Worm (Caenorhabditis elegans) whole organism, young adult: Measurements from ENCODE around the gene C17H12.6.

ENCODE experiments used
- B0019.2 ChIP-seq: fragments of 200-800 bp; sonication (Bioruptor generic); conservative IDR thresholded peaks from 2 replicates; pipeline ENCODE4 v1.3.6; 2022; ENCODE audit warnings: missing genetic modification reagents, missing genetic modification characterization, missing compliant biosample characterization
- B0261.1 ChIP-seq: sonication (generic microtip); optimal IDR thresholded peaks from 2 replicates; lab custom pipeline; 2016; ENCODE audit warnings: mild to moderate bottlenecking, missing genetic modification characterization, moderate library complexity, missing compliant biosample characterization
- F33H1.4 ChIP-seq: fragments of 200-800 bp; sonication (Bioruptor generic); IDR thresholded peaks from 2 replicates; pipeline ENCODE4 v1.3.6; 2022; ENCODE audit warnings: missing genetic modification reagents, missing genetic modification characterization, missing compliant biosample characterization
- ama-1 ChIP-seq, 3 experiments: fragments of 150-350 bp in 1 of 3; sonication (generic microtip) in 2 of 3; optimal IDR thresholded peaks; 2 replicates each; lab custom pipeline; 2014 to 2018; ENCODE audit warnings: missing biosample characterization in 2 of 3, missing genetic modification characterization in 2 of 3, missing genetic modification reagents in 2 of 3
- efl-1 ChIP-seq: fragments of 150-350 bp; optimal IDR thresholded peaks from 2 replicates; lab custom pipeline; 2014; ENCODE audit warnings: missing biosample characterization, missing genetic modification reagents, missing genetic modification characterization
- mes-4 ChIP-seq: sonication (generic microtip); optimal IDR thresholded peaks from 2 replicates; lab custom pipeline; 2016; ENCODE audit warnings: missing genotype, missing genetic modification characterization, missing compliant biosample characterization
- pha-4 ChIP-seq: fragments of 150-350 bp; sonication (generic microtip); optimal IDR thresholded peaks from 2 replicates; lab custom pipeline; 2014; ENCODE audit warnings: missing biosample characterization, missing genetic modification reagents, missing genetic modification characterization
- repo-1 ChIP-seq: sonication (generic microtip); optimal IDR thresholded peaks from 2 replicates; lab custom pipeline; 2017; ENCODE audit warnings: mild to moderate bottlenecking, missing genetic modification characterization, missing compliant biosample characterization
- snpc-1.1 ChIP-seq: sonication (generic microtip); optimal IDR thresholded peaks from 2 replicates; lab custom pipeline; 2017; ENCODE audit warnings: missing genetic modification characterization, mild to moderate bottlenecking, missing compliant biosample characterization, antibody characterized with exemption, moderate library complexity, missing genotype, missing genetic modification reagents; ENCODE audit not compliant: insufficient read depth
- snpc-1.3 ChIP-seq: sonication (generic microtip); optimal IDR thresholded peaks from 2 replicates; lab custom pipeline; 2017; ENCODE audit warnings: missing genetic modification characterization, mild to moderate bottlenecking, missing compliant biosample characterization, antibody characterized with exemption, moderate library complexity, missing genotype, missing genetic modification reagents; ENCODE audit not compliant: insufficient read depth
- snpc-4 ChIP-seq, 5 experiments: fragments of 150-350 bp in 1 of 5; sonication (generic microtip) in 4 of 5; optimal IDR thresholded peaks; 2 replicates each; lab custom pipeline; 2014 to 2018; ENCODE audit warnings: missing genetic modification characterization in 5 of 5, missing biosample characterization in 3 of 5, antibody characterized with exemption in 2 of 5, mild to moderate bottlenecking in 2 of 5, missing compliant biosample characterization in 2 of 5, missing genotype in 2 of 5, moderate library complexity in 2 of 5, missing genetic modification reagents in 1 of 5
- ztf-22 ChIP-seq: fragments of 200-800 bp; sonication (Bioruptor generic); optimal IDR thresholded peaks from 2 replicates; lab custom pipeline; 2018; ENCODE audit warnings: mild to moderate bottlenecking, missing genetic modification characterization, moderate library complexity, missing compliant biosample characterization

DNA sequence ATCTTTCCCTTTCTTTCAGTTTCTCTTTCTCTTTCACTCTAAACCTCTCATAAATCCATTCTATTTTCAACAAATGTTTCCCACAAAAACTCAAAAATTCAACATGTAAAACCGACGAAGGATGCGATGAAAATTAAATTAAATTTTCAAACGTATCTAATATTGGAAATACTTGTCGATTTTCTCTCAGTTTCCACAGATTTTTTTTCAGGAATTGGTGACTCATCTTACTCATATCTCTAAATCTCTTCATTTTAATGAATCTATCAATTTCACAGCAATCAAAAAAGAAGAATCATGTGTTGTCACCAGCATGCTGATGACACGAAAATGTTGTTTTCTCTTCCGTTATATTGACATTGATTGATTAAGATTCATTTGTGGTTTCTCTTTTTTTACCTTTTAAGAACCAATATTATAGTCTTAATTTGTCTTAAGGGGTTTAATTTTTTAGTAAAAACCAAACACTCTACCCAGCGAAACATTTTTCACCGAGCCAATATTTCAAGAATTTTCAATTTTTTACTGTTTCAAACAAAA, 18.4 kb downstream of the C17H12.6 start:
- TF ChIP-seq pha-4 (tag; lab: Kevin White, UChicago) = no peak
- TF ChIP-seq ama-1 (optimal IDR thresholded peaks at IDR 0.05; lab: Kevin White, UChicago) = no peak
- TF ChIP-seq ama-1 (GFP tag; optimal IDR thresholded peaks at IDR 0.05; lab: Kevin White, UChicago) = no peak
- no peak for TF ChIP-seq F33H1.4 (GFP tag; lab: Robert Waterston, UW)
- TF ChIP-seq efl-1 (GFP tag; lab: Kevin White, UChicago) = no peak
- TF ChIP-seq mes-4 = no peak
- no peak for TF ChIP-seq snpc-4 (GFP tag; optimal IDR thresholded peaks at IDR 0.05; lab: Kevin White, UChicago)
- no peak for TF ChIP-seq snpc-4 (tag; optimal IDR thresholded peaks at IDR 0.05; lab: Kevin White, UChicago)
- TF ChIP-seq ztf-22 (GFP tag; lab: Kevin White, UChicago) = no peak
- no peak for TF ChIP-seq snpc-1.3 (tag; lab: Kevin White, UChicago)
- TF ChIP-seq B0019.2 (GFP tag; lab: Robert Waterston, UW) = no peak
- TF ChIP-seq repo-1 (tag; lab: Kevin White, UChicago) = no peak
- TF ChIP-seq B0261.1 (tag; lab: Kevin White, UChicago) = no peak
- TF ChIP-seq snpc-1.1 (tag; lab: Kevin White, UChicago) = no peak
